Worm (Caenorhabditis elegans) whole organism, L4 larva: ENCODE measurements around the gene H14N18.4.

ENCODE experiments used
- F10B5.3 ChIP-seq: sonication (generic microtip); optimal IDR thresholded peaks from 2 replicates; lab custom pipeline; 2016; ENCODE audit warnings: mild to moderate bottlenecking, missing genetic modification characterization, missing compliant biosample characterization
- Y5F2A.4 ChIP-seq: fragments of 200-800 bp; sonication (Bioruptor generic); optimal IDR thresholded peaks from 2 replicates; lab custom pipeline; 2018; ENCODE audit warnings: mild to moderate bottlenecking, missing genetic modification characterization, missing compliant biosample characterization
- ZK337.2 ChIP-seq: fragments of 200-800 bp; sonication (Bioruptor generic); IDR thresholded peaks from 2 replicates; pipeline ENCODE4 v1.3.6; 2022; ENCODE audit warnings: missing genetic modification reagents, missing genetic modification characterization, missing compliant biosample characterization
- aly-2 ChIP-seq: sonication (generic microtip); optimal IDR thresholded peaks from 2 replicates; lab custom pipeline; 2018; ENCODE audit warnings: missing biosample characterization, missing genetic modification characterization
- attf-4 ChIP-seq: sonication (generic microtip); optimal IDR thresholded peaks from 3 replicates; lab custom pipeline; 2017; ENCODE audit warnings: missing biosample characterization, missing genetic modification characterization
- ceh-32 ChIP-seq: sonication (generic microtip); optimal IDR thresholded peaks from 2 replicates; lab custom pipeline; 2016; ENCODE audit warnings: mild to moderate bottlenecking, missing genetic modification characterization, missing compliant biosample characterization; ENCODE audit not compliant: poor library complexity
- cey-2 ChIP-seq: sonication (generic microtip); optimal IDR thresholded peaks from 3 replicates; lab custom pipeline; 2017; ENCODE audit warnings: missing genetic modification characterization, mild to moderate bottlenecking, missing compliant biosample characterization, antibody characterized with exemption, borderline replicate concordance; ENCODE audit not compliant: insufficient read depth
- ctbp-1 ChIP-seq: fragments of 200-800 bp; sonication (Bioruptor generic); IDR thresholded peaks from 2 replicates; pipeline ENCODE4 v1.3.6; 2022; ENCODE audit warnings: missing genetic modification reagents, missing genetic modification characterization, missing compliant biosample characterization
- daf-12 ChIP-seq: fragments of 150-350 bp; optimal IDR thresholded peaks from 2 replicates; lab custom pipeline; 2014; ENCODE audit warnings: missing biosample characterization, missing genetic modification reagents, missing genetic modification characterization
- daf-16 ChIP-seq, 3 experiments: sonication (generic microtip); optimal IDR thresholded peaks; 2 replicates each; lab custom pipeline; 2016 to 2017; ENCODE audit warnings: missing genetic modification characterization in 3 of 3, missing genetic modification reagents in 3 of 3, mild to moderate bottlenecking in 2 of 3, missing compliant biosample characterization in 2 of 3, missing biosample characterization in 1 of 3, moderate library complexity in 1 of 3
- dmd-6 ChIP-seq: fragments of 200-800 bp; sonication (Bioruptor generic); IDR thresholded peaks from 2 replicates; pipeline ENCODE4 v1.3.6; 2022; ENCODE audit warnings: missing genetic modification reagents, missing genetic modification characterization, missing compliant biosample characterization
- dmd-8 ChIP-seq: fragments of 200-800 bp; sonication (Bioruptor generic); IDR thresholded peaks from 2 replicates; pipeline ENCODE4 v1.3.6; 2022; ENCODE audit warnings: missing genetic modification characterization, missing compliant biosample characterization
- egl-43 ChIP-seq: fragments of 200-800 bp; sonication (Bioruptor generic); IDR thresholded peaks from 2 replicates; pipeline ENCODE4 v1.3.6; 2022; ENCODE audit warnings: missing genetic modification reagents, missing genetic modification characterization, missing compliant biosample characterization
- fkh-10 ChIP-seq: fragments of 150-350 bp; optimal IDR thresholded peaks from 2 replicates; lab custom pipeline; 2014; ENCODE audit warnings: missing biosample characterization, missing genetic modification reagents, missing genetic modification characterization
- hif-1 ChIP-seq, 2 experiments: sonication (generic microtip); optimal IDR thresholded peaks; 2 replicates each; lab custom pipeline; 2016 to 2017; ENCODE audit warnings: missing compliant biosample characterization in 2 of 2, missing genetic modification characterization in 2 of 2, missing genetic modification reagents in 2 of 2, missing genotype in 2 of 2, mild to moderate bottlenecking in 1 of 2
- hlh-11 ChIP-seq: fragments of 200-800 bp; sonication (Bioruptor generic); optimal IDR thresholded peaks from 2 replicates; lab custom pipeline; 2018; ENCODE audit warnings: mild to moderate bottlenecking, missing genetic modification characterization, missing compliant biosample characterization
- hlh-30 ChIP-seq: sonication (generic microtip); optimal IDR thresholded peaks from 2 replicates; lab custom pipeline; 2017; ENCODE audit warnings: antibody characterized with exemption, mild to moderate bottlenecking, missing genetic modification characterization, missing compliant biosample characterization; ENCODE audit not compliant: insufficient read depth
- lim-7 ChIP-seq: fragments of 200-800 bp; sonication (Bioruptor generic); IDR thresholded peaks from 2 replicates; pipeline ENCODE4 v1.3.6; 2022; ENCODE audit warnings: missing genetic modification characterization, missing compliant biosample characterization
- lin-29 ChIP-seq: fragments of 200-800 bp; sonication (Bioruptor generic); IDR thresholded peaks from 2 replicates; pipeline ENCODE4 v1.3.6; 2022; ENCODE audit warnings: missing genetic modification reagents, missing genetic modification characterization, missing compliant biosample characterization
- lin-38 ChIP-seq: fragments of 200-800 bp; sonication (Bioruptor generic); IDR thresholded peaks from 2 replicates; pipeline ENCODE4 v1.3.6; 2022; ENCODE audit warnings: missing genetic modification reagents, missing genetic modification characterization, missing compliant biosample characterization
- madf-5 ChIP-seq, 2 experiments: fragments of 200-800 bp; sonication (Bioruptor generic); IDR thresholded peaks; 2 replicates each; pipeline ENCODE4 v1.3.6; 2022; ENCODE audit warnings: missing compliant biosample characterization in 2 of 2, missing genetic modification characterization in 2 of 2
- madf-9 ChIP-seq: fragments of 200-800 bp; sonication (Bioruptor generic); conservative IDR thresholded peaks from 2 replicates; pipeline ENCODE4 v1.3.6; 2022; ENCODE audit warnings: missing genetic modification reagents, missing genetic modification characterization, missing compliant biosample characterization
- mdl-1 ChIP-seq, 2 experiments: fragments of 150-350 bp in 1 of 2; sonication (generic microtip) in 1 of 2; optimal IDR thresholded peaks; 2 replicates each; lab custom pipeline; 2014 to 2017; ENCODE audit warnings: missing biosample characterization in 2 of 2, missing genetic modification characterization in 2 of 2
- mep-1 ChIP-seq: fragments of 150-350 bp; sonication (generic microtip); optimal IDR thresholded peaks from 3 replicates; lab custom pipeline; 2014; ENCODE audit warnings: missing biosample characterization, missing genetic modification characterization
- mxl-2 ChIP-seq: fragments of 200-800 bp; sonication (Bioruptor generic); conservative IDR thresholded peaks from 2 replicates; pipeline ENCODE4 v1.3.6; 2022; ENCODE audit warnings: missing genetic modification reagents, missing genetic modification characterization, missing compliant biosample characterization
- mxl-3 ChIP-seq: fragments of 200-800 bp; sonication (Bioruptor generic); optimal IDR thresholded peaks from 2 replicates; lab custom pipeline; 2018; ENCODE audit warnings: mild to moderate bottlenecking, missing genetic modification characterization, missing compliant biosample characterization
- nhr-41 ChIP-seq: fragments of 200-800 bp; sonication (Bioruptor generic); IDR thresholded peaks from 2 replicates; pipeline ENCODE4 v1.3.6; 2022; ENCODE audit warnings: missing genetic modification reagents, missing genetic modification characterization, missing compliant biosample characterization
- nhr-6 ChIP-seq: fragments of 150-350 bp; optimal IDR thresholded peaks from 2 replicates; lab custom pipeline; 2014; ENCODE audit warnings: missing biosample characterization, missing genetic modification characterization
- nhr-76 ChIP-seq: fragments of 150-350 bp; optimal IDR thresholded peaks from 2 replicates; lab custom pipeline; 2014; ENCODE audit warnings: missing biosample characterization, missing genetic modification characterization
- nhr-77 ChIP-seq: fragments of 150-350 bp; optimal IDR thresholded peaks from 2 replicates; lab custom pipeline; 2014; ENCODE audit warnings: missing biosample characterization, missing genetic modification characterization
- pha-4 ChIP-seq, 2 experiments: fragments of 150-350 bp in 1 of 2; fragments of 200-800 bp in 1 of 2; sonication (Bioruptor generic) in 1 of 2; IDR thresholded peaks in 1 of 2; optimal IDR thresholded peaks in 1 of 2; 2 replicates each; pipeline versions ENCODE4 v1.3.6 to Lab custom; 2014 to 2022; ENCODE audit warnings: missing genetic modification characterization in 2 of 2, missing genetic modification reagents in 2 of 2, missing biosample characterization in 1 of 2, missing compliant biosample characterization in 1 of 2
- php-3 ChIP-seq: fragments of 200-800 bp; sonication (Bioruptor generic); IDR thresholded peaks from 2 replicates; pipeline ENCODE4 v1.3.6; 2022; ENCODE audit warnings: missing genetic modification reagents, missing genetic modification characterization, missing compliant biosample characterization
- rbr-2 ChIP-seq: sonication (generic microtip); optimal IDR thresholded peaks from 2 replicates; lab custom pipeline; 2016; ENCODE audit warnings: missing genotype, missing genetic modification characterization, missing compliant biosample characterization
- sdz-12 ChIP-seq: fragments of 200-800 bp; sonication (Bioruptor generic); optimal IDR thresholded peaks from 2 replicates; lab custom pipeline; 2018; ENCODE audit warnings: mild to moderate bottlenecking, missing genetic modification characterization, missing compliant biosample characterization
- snpc-4 ChIP-seq: fragments of 150-350 bp; optimal IDR thresholded peaks from 2 replicates; lab custom pipeline; 2014; ENCODE audit warnings: missing biosample characterization, missing genetic modification characterization
- spr-1 ChIP-seq: sonication (generic microtip); optimal IDR thresholded peaks from 2 replicates; lab custom pipeline; 2016; ENCODE audit warnings: mild to moderate bottlenecking, missing genetic modification characterization, missing compliant biosample characterization
- spr-3 ChIP-seq: fragments of 200-800 bp; sonication (Bioruptor generic); optimal IDR thresholded peaks from 2 replicates; lab custom pipeline; 2018; ENCODE audit warnings: mild to moderate bottlenecking, missing genetic modification characterization, missing compliant biosample characterization
- tra-1 ChIP-seq: fragments of 200-800 bp; sonication (Bioruptor generic); IDR thresholded peaks from 2 replicates; pipeline ENCODE4 v1.3.6; 2022; ENCODE audit warnings: missing genetic modification reagents, missing genetic modification characterization, missing compliant biosample characterization
- unc-39 ChIP-seq: sonication (generic microtip); optimal IDR thresholded peaks from 2 replicates; lab custom pipeline; 2017; ENCODE audit warnings: missing biosample characterization, missing genetic modification characterization
- unc-62 ChIP-seq, 3 experiments: fragments of 150-350 bp in 1 of 3; sonication (generic microtip); optimal IDR thresholded peaks in 2 of 3; peaks in 1 of 3; 1 replicate in 1 of 3; 2 replicates in 2 of 3; lab custom pipeline; 2014 to 2017; ENCODE audit warnings: missing biosample characterization in 3 of 3, missing genetic modification characterization in 3 of 3, missing genetic modification reagents in 3 of 3, missing genotype in 1 of 3
- vab-7 ChIP-seq: fragments of 200-800 bp; sonication (Bioruptor generic); IDR thresholded peaks from 2 replicates; pipeline ENCODE4 v1.3.6; 2022; ENCODE audit warnings: missing genetic modification reagents, missing genetic modification characterization, missing compliant biosample characterization
- zfp-3 ChIP-seq: fragments of 200-800 bp; sonication (Bioruptor generic); conservative IDR thresholded peaks from 2 replicates; pipeline ENCODE4 v1.3.6; 2022; ENCODE audit warnings: missing genetic modification reagents, missing genetic modification characterization, missing compliant biosample characterization
- zip-2 ChIP-seq: fragments of 150-350 bp; optimal IDR thresholded peaks from 2 replicates; lab custom pipeline; 2014; ENCODE audit warnings: missing biosample characterization, missing genetic modification characterization

The H14N18.4 gene

ce11 chrV:8939424-8940065 is 10.8 kb upstream of the H14N18.4 start (continued):
- TF ChIP-seq dmd-6 (GFP tag; lab: Robert Waterston, UW) (0 out of 2 replicates have a peak, but pooled peaks have one; percentile 14), ctbp-1 (GFP tag; lab: Robert Waterston, UW) (peak; percentile 43; the same call in 1 of the 2 replicates), daf-12 (no peak), zip-2 (tag; lab: Kevin White, UChicago) (peak; percentile 55), sdz-12 (GFP tag; lab: Kevin White, UChicago) (peak; percentile 54), fkh-10 (GFP tag; lab: Kevin White, UChicago) (no peak), zfp-3 (GFP tag; lab: Robert Waterston, UW) (peak; percentile 88), tra-1 (GFP tag; lab: Robert Waterston, UW) (no peak), rbr-2 (tag; lab: Kevin White, UChicago) (peak; percentile 11), F10B5.3 (tag; lab: Kevin White, UChicago) (no peak), mdl-1 (tag; optimal IDR thresholded peaks at IDR 0.05; lab: Kevin White, UChicago) (no peak), aly-2 (tag; lab: Kevin White, UChicago) (no peak), hif-1 (tag; optimal IDR thresholded peaks at IDR 0.05; lab: Kevin White, UChicago) (no peak), lin-29 (GFP tag; lab: Robert Waterston, UW) (peak; percentile 38; the same call in 1 of the 2 replicates)

- TF ChIP-seq Y5F2A.4 (no peak), lim-7 (GFP tag; lab: Robert Waterston, UW) (peak; percentile 35; the same call in 1 of the 2 replicates), vab-7 (peak; percentile 18; the same call in 1 of the 2 replicates), nhr-41 (GFP tag; lab: Robert Waterston, UW) (no peak), spr-3 (no peak), egl-43 (GFP tag; lab: Robert Waterston, UW) (no peak), nhr-6 (no peak), unc-62 (GFP tag; optimal IDR thresholded peaks at IDR 0.05 in 1 of 2; lab: Kevin White, UChicago) (peak in 1 of 2 experiments; percentile 12), unc-62 (tag; optimal IDR thresholded peaks at IDR 0.05; lab: Kevin White, UChicago) (no peak), ceh-32 (tag; lab: Kevin White, UChicago) (no peak), hlh-11 (no peak), nhr-76 (tag; lab: Kevin White, UChicago) (no peak), dmd-8 (0 out of 2 replicates have a peak, but pooled peaks have one; percentile 57), ZK337.2 (no peak), pha-4 (GFP tag; IDR thresholded peaks at IDR 0.05; lab: Robert Waterston, UW) (no peak), pha-4 (tag; optimal IDR thresholded peaks at IDR 0.05; lab: Kevin White, UChicago) (no peak), php-3 (GFP tag; lab: Robert Waterston, UW) (no peak), mxl-3 (GFP tag; lab: Kevin White, UChicago) (no peak), cey-2 (tag; lab: Kevin White, UChicago) (no peak), nhr-77 (tag; lab: Kevin White, UChicago) (no peak), madf-5 (GFP tag; IDR thresholded peaks at IDR 0.05; lab: Robert Waterston, UW) (0 out of 4 replicates have a peak, but pooled peaks of 1 of the 2 experiments have one; percentile 37), snpc-4 (tag; lab: Kevin White, UChicago) (no peak), mep-1 (tag; lab: Kevin White, UChicago) (no peak), madf-9 (GFP tag; lab: Robert Waterston, UW) (no peak; the same call in 1 of the 2 replicates), lin-38 (GFP tag; lab: Robert Waterston, UW) (no peak), zip-2 (tag; lab: Kevin White, UChicago) (no peak), unc-39 (no peak), spr-1 (tag; lab: Kevin White, UChicago) (no peak), mxl-2 (GFP tag; lab: Robert Waterston, UW) (no peak), hlh-30 (tag; lab: Kevin White, UChicago) (no peak), daf-16 (GFP tag; optimal IDR thresholded peaks at IDR 0.05; lab: Kevin White, UChicago) (no peak), daf-16 (tag; optimal IDR thresholded peaks at IDR 0.05; lab: Kevin White, UChicago) (no peak), lin-29 (GFP tag; lab: Robert Waterston, UW) (no peak), attf-4 (tag; lab: Kevin White, UChicago) (no peak)
These were observed 10.2 kb upstream of the H14N18.4 start for ce11 chrV:8938943-8939342.
